Fruit fly (Drosophila melanogaster): ENCODE measurements around the gene CG12523.

DNA sequence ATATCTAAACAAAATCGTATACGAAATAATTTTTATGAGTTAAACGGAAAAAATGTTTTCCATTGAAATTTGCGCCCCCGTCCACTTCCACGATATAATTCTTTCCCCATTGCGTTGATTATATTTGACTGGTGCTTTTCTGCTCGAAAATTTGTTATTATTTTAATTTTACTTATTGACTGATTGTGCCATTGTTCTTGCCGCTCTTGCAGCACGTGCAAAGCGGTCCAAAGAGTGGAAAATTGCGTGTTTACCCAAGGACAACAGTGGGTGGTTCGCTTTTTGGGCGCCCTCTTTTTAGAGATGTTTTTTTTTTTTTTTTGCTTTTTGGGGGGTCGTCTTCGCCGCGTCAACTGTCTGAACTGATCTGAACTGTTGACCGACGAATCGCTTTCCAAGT lies 2.1 kb downstream of the CG12523 start:
- TF ChIP-seq CG11247 (GFP tag; IDR thresholded peaks at IDR 0.05) (no peak), Neu2 (GFP tag; optimal IDR thresholded peaks at IDR 0.05; ENCODE audit: borderline replicate concordance) (no peak)
